Worm (Caenorhabditis elegans) whole organism, L1 larva: Measurements from ENCODE around the gene bcf-1.

Experiments used
- C04F5.9 ChIP-seq: sonication (generic microtip); optimal IDR thresholded peaks from 2 replicates; lab custom pipeline; 2016; ENCODE audit warnings: missing genetic modification characterization, missing compliant biosample characterization
- C16A3.4 ChIP-seq: fragments of 150-350 bp; optimal IDR thresholded peaks from 2 replicates; lab custom pipeline; 2014; ENCODE audit warnings: missing biosample characterization, missing genetic modification characterization
- F16B12.6 ChIP-seq: fragments of 150-350 bp; optimal IDR thresholded peaks from 2 replicates; lab custom pipeline; 2014; ENCODE audit warnings: missing biosample characterization, missing genetic modification characterization
- ama-1 ChIP-seq: fragments of 150-350 bp; optimal IDR thresholded peaks from 2 replicates; lab custom pipeline; 2014
- blmp-1 ChIP-seq: fragments of 150-350 bp; optimal IDR thresholded peaks from 2 replicates; lab custom pipeline; 2014; ENCODE audit warnings: missing biosample characterization, missing genetic modification characterization
- ceh-63 ChIP-seq: fragments of 200-800 bp; sonication (Bioruptor generic); optimal IDR thresholded peaks from 2 replicates; lab custom pipeline; 2018; ENCODE audit warnings: mild to moderate bottlenecking, missing genetic modification characterization, missing compliant biosample characterization
- ceh-82 ChIP-seq, 3 experiments: fragments of 150-350 bp in 1 of 3; sonication (generic microtip) in 2 of 3; optimal IDR thresholded peaks; 2 replicates each; lab custom pipeline; 2014 to 2017; ENCODE audit warnings: missing biosample characterization in 3 of 3, missing genetic modification characterization in 3 of 3
- ces-1 ChIP-seq: fragments of 150-350 bp; optimal IDR thresholded peaks from 2 replicates; lab custom pipeline; 2014; ENCODE audit warnings: missing biosample characterization, missing genetic modification reagents, missing genetic modification characterization
- dpl-1 ChIP-seq, 3 experiments: fragments of 150-350 bp in 2 of 3; sonication (generic microtip) in 1 of 3; optimal IDR thresholded peaks; 2 replicates each; lab custom pipeline; 2014 to 2017; ENCODE audit warnings: missing biosample characterization in 3 of 3, missing genetic modification characterization in 3 of 3, missing genetic modification reagents in 3 of 3
- dsc-1 ChIP-seq: sonication (generic microtip); optimal IDR thresholded peaks from 2 replicates; lab custom pipeline; 2016; ENCODE audit warnings: mild to moderate bottlenecking, missing genetic modification characterization, missing compliant biosample characterization
- efl-1 ChIP-seq, 4 experiments: fragments of 150-350 bp; optimal IDR thresholded peaks in 3 of 4; peaks in 1 of 4; 1 replicate in 1 of 4; 2 replicates in 3 of 4; lab custom pipeline; 2014; ENCODE audit warnings: missing biosample characterization in 2 of 4, missing genetic modification characterization in 2 of 4, missing genetic modification reagents in 2 of 4
- elt-2 ChIP-seq: sonication (generic microtip); optimal IDR thresholded peaks from 2 replicates; lab custom pipeline; 2016; ENCODE audit warnings: missing genetic modification characterization, mild to moderate bottlenecking, inconsistent platforms, missing compliant biosample characterization, missing genetic modification reagents
- fkh-4 ChIP-seq: sonication (generic microtip); optimal IDR thresholded peaks from 2 replicates; lab custom pipeline; 2016; ENCODE audit warnings: missing compliant biosample characterization, missing genetic modification characterization, borderline replicate concordance
- grh-1 ChIP-seq: fragments of 200-800 bp; sonication (Bioruptor generic); IDR thresholded peaks from 2 replicates; pipeline ENCODE4 v1.3.6; 2022; ENCODE audit warnings: missing genetic modification reagents, missing genetic modification characterization, missing compliant biosample characterization
- hlh-17 ChIP-seq: fragments of 200-800 bp; sonication (Bioruptor generic); optimal IDR thresholded peaks from 2 replicates; lab custom pipeline; 2018; ENCODE audit warnings: missing genetic modification characterization, mild to moderate bottlenecking, missing compliant biosample characterization, moderate library complexity, borderline replicate concordance
- isw-1 ChIP-seq: fragments of 200-800 bp; sonication (Bioruptor generic); IDR thresholded peaks from 2 replicates; pipeline ENCODE4 v1.3.6; 2022; ENCODE audit warnings: missing genetic modification characterization, missing compliant biosample characterization
- jun-1 ChIP-seq: fragments of 150-350 bp; optimal IDR thresholded peaks from 2 replicates; lab custom pipeline; 2014; ENCODE audit warnings: missing biosample characterization, missing genetic modification reagents, missing genetic modification characterization
- lin-14 ChIP-seq: fragments of 200-800 bp; sonication (Bioruptor generic); optimal IDR thresholded peaks from 2 replicates; lab custom pipeline; 2018; ENCODE audit warnings: mild to moderate bottlenecking, missing genetic modification characterization, moderate library complexity, missing compliant biosample characterization
- lin-15B ChIP-seq: fragments of 150-350 bp; sonication (generic microtip); optimal IDR thresholded peaks from 3 replicates; lab custom pipeline; 2014; ENCODE audit warnings: missing biosample characterization, missing genetic modification characterization
- lin-35 ChIP-seq, 2 experiments: fragments of 150-350 bp; optimal IDR thresholded peaks; 2 replicates each; lab custom pipeline; 2014; ENCODE audit warnings: missing biosample characterization in 2 of 2, missing genetic modification characterization in 2 of 2, missing genetic modification reagents in 2 of 2
- lir-3 ChIP-seq: sonication (generic microtip); optimal IDR thresholded peaks from 2 replicates; lab custom pipeline; 2016; ENCODE audit warnings: mild to moderate bottlenecking, missing genetic modification characterization, moderate library complexity, missing compliant biosample characterization; ENCODE audit not compliant: poor library complexity
- lsy-2 ChIP-seq, 2 experiments: fragments of 150-350 bp; optimal IDR thresholded peaks; 2 replicates each; lab custom pipeline; 2014; ENCODE audit warnings: missing biosample characterization in 2 of 2, missing genetic modification characterization in 2 of 2
- mab-9 ChIP-seq: fragments of 200-800 bp; sonication (Bioruptor generic); IDR thresholded peaks from 2 replicates; pipeline ENCODE4 v1.3.6; 2022; ENCODE audit warnings: missing genetic modification reagents, missing genetic modification characterization, missing compliant biosample characterization
- mdl-1 ChIP-seq, 2 experiments: fragments of 150-350 bp; optimal IDR thresholded peaks; 2 replicates each; lab custom pipeline; 2014 to 2017; ENCODE audit warnings: missing biosample characterization in 2 of 2, missing genetic modification characterization in 2 of 2, inconsistent platforms in 1 of 2
- mep-1 ChIP-seq: fragments of 150-350 bp; optimal IDR thresholded peaks from 2 replicates; lab custom pipeline; 2014; ENCODE audit warnings: missing biosample characterization, missing genetic modification characterization
- nhr-11 ChIP-seq: fragments of 150-350 bp; optimal IDR thresholded peaks from 2 replicates; lab custom pipeline; 2014; ENCODE audit warnings: missing biosample characterization, missing genetic modification characterization
- nhr-12 ChIP-seq: sonication (generic microtip); optimal IDR thresholded peaks from 2 replicates; lab custom pipeline; 2017; ENCODE audit warnings: missing biosample characterization, missing genetic modification characterization
- nhr-20 ChIP-seq: sonication (generic microtip); optimal IDR thresholded peaks from 2 replicates; lab custom pipeline; 2016; ENCODE audit warnings: mild to moderate bottlenecking, missing genetic modification characterization, missing compliant biosample characterization
- nhr-47 ChIP-seq: sonication (generic microtip); optimal IDR thresholded peaks from 2 replicates; lab custom pipeline; 2016; ENCODE audit warnings: mild to moderate bottlenecking, missing genetic modification characterization, moderate library complexity, missing compliant biosample characterization
- nhr-71 ChIP-seq: sonication (generic microtip); optimal IDR thresholded peaks from 2 replicates; lab custom pipeline; 2016; ENCODE audit warnings: mild to moderate bottlenecking, missing genetic modification characterization, moderate library complexity, missing compliant biosample characterization
- nhr-85 ChIP-seq: sonication (generic microtip); peaks from one replicate; lab custom pipeline; 2016; ENCODE audit warnings: missing genetic modification characterization, inconsistent platforms, missing compliant biosample characterization
- nhr-90 ChIP-seq: sonication (generic microtip); optimal IDR thresholded peaks from 2 replicates; lab custom pipeline; 2016; ENCODE audit warnings: mild to moderate bottlenecking, missing genetic modification characterization, missing compliant biosample characterization; ENCODE audit not compliant: poor library complexity
- rnt-1 ChIP-seq: sonication (generic microtip); optimal IDR thresholded peaks from 2 replicates; lab custom pipeline; 2016; ENCODE audit warnings: mild to moderate bottlenecking, missing genetic modification characterization, moderate library complexity, missing compliant biosample characterization
- snu-23 ChIP-seq: sonication (generic microtip); optimal IDR thresholded peaks from 2 replicates; lab custom pipeline; 2016; ENCODE audit warnings: missing genetic modification characterization, missing compliant biosample characterization
- sox-4 ChIP-seq: sonication (generic microtip); optimal IDR thresholded peaks from 2 replicates; lab custom pipeline; 2016; ENCODE audit warnings: missing genetic modification characterization, missing compliant biosample characterization
- sptf-1 ChIP-seq: fragments of 150-350 bp; optimal IDR thresholded peaks from 2 replicates; lab custom pipeline; 2014; ENCODE audit warnings: missing biosample characterization, missing genetic modification characterization
- swsn-7 ChIP-seq: sonication (generic microtip); optimal IDR thresholded peaks from 2 replicates; lab custom pipeline; 2016; ENCODE audit warnings: missing genetic modification characterization, missing compliant biosample characterization
- tbx-2 ChIP-seq: sonication (generic microtip); optimal IDR thresholded peaks from 2 replicates; lab custom pipeline; 2016; ENCODE audit warnings: missing genetic modification characterization, missing compliant biosample characterization
- unc-130 ChIP-seq: fragments of 150-350 bp; optimal IDR thresholded peaks from 2 replicates; lab custom pipeline; 2017; ENCODE audit warnings: missing biosample characterization, missing genetic modification characterization, inconsistent platforms
- unc-62 ChIP-seq: fragments of 150-350 bp; optimal IDR thresholded peaks from 2 replicates; lab custom pipeline; 2014; ENCODE audit warnings: missing biosample characterization, missing genetic modification reagents, missing genetic modification characterization
- vab-15 ChIP-seq: sonication (generic microtip); optimal IDR thresholded peaks from 2 replicates; lab custom pipeline; 2017; ENCODE audit warnings: missing genotype, mild to moderate bottlenecking, missing genetic modification characterization, missing compliant biosample characterization
- xbp-1 ChIP-seq: sonication (generic microtip); optimal IDR thresholded peaks from 2 replicates; lab custom pipeline; 2016; ENCODE audit warnings: missing genetic modification characterization, missing compliant biosample characterization

bcf-1 gene

DNA sequence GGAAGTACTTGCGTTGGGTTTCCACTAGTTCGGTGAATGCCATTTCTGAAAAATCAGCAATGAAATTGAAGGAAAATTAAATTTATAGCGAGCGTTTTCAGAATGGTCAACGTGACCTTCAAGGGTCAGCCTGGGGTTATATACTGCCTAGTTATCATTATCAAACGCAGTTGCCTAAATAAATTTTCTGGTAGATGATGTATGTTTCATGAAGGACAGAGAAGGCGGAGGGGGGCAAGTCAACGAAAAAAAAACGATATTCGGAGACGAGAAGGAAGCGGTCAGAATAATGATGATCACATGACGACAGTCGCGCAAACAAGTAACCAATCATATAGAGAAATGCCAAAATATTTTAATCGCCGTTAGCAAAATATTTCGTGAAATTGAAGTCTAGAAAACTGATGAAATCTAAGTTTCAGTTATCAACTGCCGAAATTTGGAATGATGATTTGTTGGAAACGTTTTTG, 21.3 kb upstream of the bcf-1 start, which contains the start of gene alh-4 (continued):
- TF ChIP-seq vab-15 (tag; lab: Kevin White, UChicago) (peak; percentile 8), ama-1 (peak; percentile 35), lin-35 (GFP tag; optimal IDR thresholded peaks at IDR 0.05; lab: Kevin White, UChicago) (peak in 1 of 2 experiments; percentile 37), C04F5.9 (no peak), ces-1 (no peak), nhr-85 (tag; lab: Kevin White, UChicago) (peak; percentile 84), mdl-1 (tag; optimal IDR thresholded peaks at IDR 0.05; lab: Kevin White, UChicago) (peak in 1 of 2 experiments; percentile 40), blmp-1 (tag; lab: Kevin White, UChicago) (peak; percentile 79), nhr-11 (tag; lab: Kevin White, UChicago) (no peak), nhr-71 (tag; lab: Kevin White, UChicago) (peak; percentile 42), lir-3 (tag; lab: Kevin White, UChicago) (no peak), unc-62 (no peak), grh-1 (GFP tag; lab: Robert Waterston, UW) (no peak; the same call in 1 of the 2 replicates), ceh-63 (GFP tag; lab: Kevin White, UChicago) (no peak), snu-23 (GFP tag; lab: Kevin White, UChicago) (peak; percentile 44)

DNA sequence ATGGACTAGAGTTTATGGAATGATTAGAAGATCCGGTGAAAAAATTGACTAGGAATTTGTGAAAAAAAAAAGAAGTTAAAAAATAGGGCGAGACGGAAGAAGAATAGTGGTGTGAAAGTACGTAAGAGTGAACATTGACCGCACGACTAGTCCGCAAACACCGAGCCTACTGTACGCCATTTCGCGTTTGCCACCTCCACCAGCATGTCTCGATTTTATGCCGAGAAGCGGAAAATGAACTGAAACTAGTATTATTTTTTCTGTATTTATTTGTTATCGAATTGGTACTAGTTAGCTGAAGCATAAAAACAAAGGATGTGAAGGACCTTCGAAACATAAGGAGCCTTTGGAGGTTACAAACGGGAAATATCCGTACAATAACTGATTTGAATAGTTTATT, 18.9 kb upstream of the bcf-1 start:
- peak; percentile 65 for TF ChIP-seq nhr-71 (tag; lab: Kevin White, UChicago)
- peak; percentile 55 for TF ChIP-seq snu-23 (GFP tag; lab: Kevin White, UChicago)
- TF ChIP-seq rnt-1 (tag; lab: Kevin White, UChicago), result peak; percentile 80
- TF ChIP-seq F16B12.6 (tag; lab: Kevin White, UChicago), result peak; percentile 89
- TF ChIP-seq mab-9, result no peak
- TF ChIP-seq nhr-20 (tag; lab: Kevin White, UChicago), result peak; percentile 52
- TF ChIP-seq C16A3.4 (tag; lab: Kevin White, UChicago), result peak; percentile 51
- peak; percentile 55 to 57 for TF ChIP-seq efl-1 (optimal IDR thresholded peaks at IDR 0.05; lab: Kevin White, UChicago)
- peak; percentile 58 to 92 for TF ChIP-seq efl-1 (GFP tag; optimal IDR thresholded peaks at IDR 0.05 in 1 of 2; lab: Kevin White, UChicago)
- TF ChIP-seq nhr-12 (tag; lab: Kevin White, UChicago), result no peak
- no peak for TF ChIP-seq C04F5.9
- no peak for TF ChIP-seq fkh-4 (tag; lab: Kevin White, UChicago)
- peak; percentile 9 for TF ChIP-seq tbx-2 (tag; lab: Kevin White, UChicago)
- TF ChIP-seq elt-2 (tag; lab: Kevin White, UChicago), result no peak
- TF ChIP-seq blmp-1 (tag; lab: Kevin White, UChicago), result peak; percentile 17
- TF ChIP-seq nhr-47 (tag; lab: Kevin White, UChicago), result peak; percentile 48
- TF ChIP-seq nhr-90 (tag; lab: Kevin White, UChicago), result peak; percentile 44
- peak; percentile 15; the same call in 1 of the 2 replicates for TF ChIP-seq isw-1
- TF ChIP-seq dpl-1 (GFP tag; optimal IDR thresholded peaks at IDR 0.05; lab: Kevin White, UChicago), result peak; percentile 13 to 62 (median 57)
- peak in 2 of 3 experiments; percentile 14 to 45 for TF ChIP-seq ceh-82 (tag; optimal IDR thresholded peaks at IDR 0.05; lab: Kevin White, UChicago)
- TF ChIP-seq lin-35 (GFP tag; optimal IDR thresholded peaks at IDR 0.05; lab: Kevin White, UChicago), result peak; percentile 57 to 66
- TF ChIP-seq hlh-17, result no peak
- no peak for TF ChIP-seq lin-15B (tag; lab: Kevin White, UChicago)
- TF ChIP-seq swsn-7 (tag; lab: Kevin White, UChicago), result peak; percentile 29
- TF ChIP-seq nhr-85 (tag; lab: Kevin White, UChicago), result peak; percentile 62
- TF ChIP-seq lsy-2 (tag; optimal IDR thresholded peaks at IDR 0.05; lab: Kevin White, UChicago), result peak; percentile 58 to 87
- TF ChIP-seq sox-4, result no peak
- no peak for TF ChIP-seq grh-1 (GFP tag; lab: Robert Waterston, UW)
- no peak for TF ChIP-seq ces-1
- peak; percentile 40 for TF ChIP-seq lin-14 (GFP tag; lab: Kevin White, UChicago)
- TF ChIP-seq unc-130 (tag; lab: Kevin White, UChicago), result peak; percentile 17
- peak; percentile 12 for TF ChIP-seq dsc-1 (tag; lab: Kevin White, UChicago)
- TF ChIP-seq mep-1 (tag; lab: Kevin White, UChicago), result peak; percentile 23
- TF ChIP-seq sptf-1 (tag; lab: Kevin White, UChicago), result no peak
- peak; percentile 63 for TF ChIP-seq xbp-1
- peak; percentile 32 for TF ChIP-seq jun-1 (tag; lab: Kevin White, UChicago)
